Fruit fly (Drosophila melanogaster) Kc167 (cell line): ENCODE results near the gene CG13907.

Experiments
- Myc ChIP-seq: fragments of >200 bp; optimal IDR thresholded peaks from 2 replicates; lab custom pipeline; 2017; ENCODE audit warnings: missing external identifiers
- Sin3A ChIP-seq: fragments of >200 bp; optimal IDR thresholded peaks from 2 replicates; lab custom pipeline; 2018; ENCODE audit warnings: missing external identifiers
- h ChIP-seq: fragments of >200 bp; optimal IDR thresholded peaks from 3 replicates; lab custom pipeline; 2018; ENCODE audit warnings: missing external identifiers
- insv ChIP-seq: fragments of >200 bp; optimal IDR thresholded peaks from 3 replicates; lab custom pipeline; 2018; ENCODE audit warnings: missing external identifiers
- psq ChIP-seq: fragments of >200 bp; optimal IDR thresholded peaks from 2 replicates; lab custom pipeline; 2017; ENCODE audit warnings: missing external identifiers
- ttk ChIP-seq: sonication (Bioruptor generic); optimal IDR thresholded peaks from 2 replicates; lab custom pipeline; 2017; ENCODE audit warnings: missing external identifiers

The CG13907 gene

DNA sequence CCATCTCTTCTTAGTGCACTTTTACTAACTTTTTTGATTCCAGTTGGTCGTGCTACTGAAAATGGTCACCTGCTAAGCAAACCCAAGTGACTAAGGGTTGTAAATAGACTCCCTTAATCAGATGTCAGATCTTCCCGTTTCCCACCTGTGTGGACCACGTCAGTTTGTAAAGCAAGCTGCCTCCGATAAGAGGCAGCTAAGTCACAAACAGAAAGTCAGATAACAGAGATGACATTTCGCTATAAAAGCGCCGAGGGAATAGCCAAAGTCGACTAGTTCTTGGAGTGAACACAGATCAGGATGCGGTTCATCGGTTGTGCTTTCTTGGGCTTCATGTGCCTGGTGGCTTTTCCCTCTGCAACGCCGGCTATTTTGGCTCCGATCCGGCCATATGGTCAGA lies 20.8 kb upstream of the CG13907 start, which contains the start of gene mat:
Gene mat (plus strand): TSS at position 301 of the 400 bp plus-strand sequence.
- TF ChIP-seq ttk (lab: Kevin White, UChicago) (no peak), insv (lab: Kevin White, UChicago) (no peak), h (lab: Kevin White, UChicago) (no peak), Sin3A (lab: Kevin White, UChicago) (no peak), Myc (lab: Kevin White, UChicago) (no peak), psq (no peak)

DNA sequence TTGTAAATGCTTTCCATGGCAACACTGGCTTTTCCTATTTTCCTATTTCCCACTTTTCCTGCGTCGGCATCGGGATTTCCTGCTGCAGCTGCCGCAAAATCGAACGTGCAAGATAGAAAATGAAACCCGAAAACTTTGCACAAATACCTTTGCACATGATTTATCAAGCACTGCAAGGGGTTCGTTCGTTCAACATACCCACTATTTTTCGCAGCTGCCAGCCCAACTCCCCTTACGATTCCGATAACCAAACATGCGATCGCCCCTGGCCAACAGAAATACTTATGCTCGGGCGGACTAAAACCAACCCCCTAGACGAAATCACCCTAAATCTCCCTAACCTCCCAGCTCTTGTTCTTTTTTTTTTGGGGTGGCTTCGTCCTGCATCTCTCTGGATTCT lies 19.6 kb upstream of the CG13907 start:
- TF ChIP-seq Sin3A (lab: Kevin White, UChicago): no peak
- no peak for TF ChIP-seq h (lab: Kevin White, UChicago)
- TF ChIP-seq Myc (lab: Kevin White, UChicago): no peak
- no peak for TF ChIP-seq insv (lab: Kevin White, UChicago)
- TF ChIP-seq ttk (lab: Kevin White, UChicago): no peak
- no peak for TF ChIP-seq psq

DNA sequence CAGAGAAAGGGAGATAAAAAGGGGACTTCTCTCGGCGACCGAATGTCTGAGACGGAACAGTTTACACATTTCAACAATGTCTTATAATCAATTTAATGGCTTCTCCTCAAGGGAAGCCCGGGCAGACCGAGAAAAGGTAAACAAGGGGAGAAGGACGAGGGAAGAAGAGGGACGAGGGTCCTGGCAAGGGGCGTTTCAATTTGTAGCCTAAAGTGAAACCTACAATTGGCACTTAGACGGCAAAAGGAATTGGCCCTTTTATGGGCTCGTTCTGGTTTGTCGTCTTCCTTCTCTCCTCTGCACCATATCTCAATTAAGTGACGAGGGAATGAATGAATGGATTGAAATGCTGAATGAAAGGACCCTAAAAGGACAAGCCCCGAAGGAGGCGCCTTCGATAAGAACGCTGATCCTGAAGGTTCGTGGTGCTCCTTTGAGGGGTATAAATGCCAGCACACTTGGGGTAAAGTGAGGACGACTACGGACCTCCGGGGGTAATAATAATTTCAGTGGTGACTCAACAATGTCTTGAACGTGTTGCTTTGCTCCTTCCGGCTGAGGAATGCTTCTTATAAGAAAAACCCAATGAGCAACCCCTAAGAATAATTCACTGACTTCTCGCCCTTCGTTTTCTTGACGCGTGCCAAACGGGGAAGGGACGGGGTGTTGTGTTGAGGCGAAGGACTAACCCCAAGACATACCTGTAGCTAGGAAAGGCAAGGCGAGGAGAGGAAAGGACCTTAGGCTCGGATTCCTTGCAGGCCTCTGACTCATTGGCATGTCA lies 18.8 kb upstream of the CG13907 start:
- TF ChIP-seq Myc (lab: Kevin White, UChicago): no peak
- no peak for TF ChIP-seq Sin3A (lab: Kevin White, UChicago)
- TF ChIP-seq psq: no peak
- TF ChIP-seq ttk (lab: Kevin White, UChicago): no peak
- no peak for TF ChIP-seq h (lab: Kevin White, UChicago)
- TF ChIP-seq insv (lab: Kevin White, UChicago): no peak

DNA sequence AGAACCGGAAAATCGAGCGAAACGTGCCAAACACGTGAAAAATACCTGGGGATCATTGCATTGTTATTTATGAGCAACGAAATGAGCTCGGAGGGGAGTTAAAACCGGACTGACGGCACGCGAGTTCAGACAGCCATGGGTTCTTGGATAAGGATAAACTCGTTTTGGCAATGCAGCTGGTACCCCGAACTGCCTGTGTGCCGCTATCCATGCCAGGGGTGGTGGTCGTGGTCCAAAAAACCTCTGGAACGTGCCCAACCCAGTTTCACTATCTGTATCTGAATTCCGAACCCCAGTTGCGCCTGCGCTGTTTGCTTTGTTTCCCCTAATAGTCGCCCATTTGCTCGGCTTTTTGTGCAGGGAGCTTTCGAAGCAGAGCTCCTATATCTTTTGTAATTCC lies 17.5 kb upstream of the CG13907 start:
- TF ChIP-seq Myc (lab: Kevin White, UChicago) (no peak), Sin3A (lab: Kevin White, UChicago) (no peak)

DNA sequence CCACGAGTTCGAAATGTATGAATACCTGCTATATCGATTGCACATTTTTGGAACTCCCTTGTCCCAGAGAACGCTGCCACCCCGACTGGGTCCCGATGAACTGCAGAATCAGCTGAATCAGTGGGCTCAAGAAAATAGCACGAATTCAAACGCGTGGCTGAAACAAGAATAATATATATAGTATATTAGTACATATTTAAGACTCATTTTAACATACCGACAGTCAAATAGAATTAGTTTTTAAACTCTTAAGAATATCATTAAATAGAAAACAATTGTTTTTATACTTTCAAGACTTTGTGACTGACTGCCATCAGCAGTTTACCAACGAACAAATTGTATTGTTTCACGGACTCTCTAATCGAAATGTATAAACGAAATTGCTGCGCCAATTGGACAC lies 15.3 kb upstream of the CG13907 start, which contains the start of gene CG34057:
Gene CG34057 (plus strand): TSS at position 301 of the 400 bp plus-strand sequence.
- TF ChIP-seq h (lab: Kevin White, UChicago) (no peak), psq (no peak), Sin3A (lab: Kevin White, UChicago) (no peak), insv (lab: Kevin White, UChicago) (no peak), Myc (lab: Kevin White, UChicago) (no peak), ttk (lab: Kevin White, UChicago) (no peak)

DNA sequence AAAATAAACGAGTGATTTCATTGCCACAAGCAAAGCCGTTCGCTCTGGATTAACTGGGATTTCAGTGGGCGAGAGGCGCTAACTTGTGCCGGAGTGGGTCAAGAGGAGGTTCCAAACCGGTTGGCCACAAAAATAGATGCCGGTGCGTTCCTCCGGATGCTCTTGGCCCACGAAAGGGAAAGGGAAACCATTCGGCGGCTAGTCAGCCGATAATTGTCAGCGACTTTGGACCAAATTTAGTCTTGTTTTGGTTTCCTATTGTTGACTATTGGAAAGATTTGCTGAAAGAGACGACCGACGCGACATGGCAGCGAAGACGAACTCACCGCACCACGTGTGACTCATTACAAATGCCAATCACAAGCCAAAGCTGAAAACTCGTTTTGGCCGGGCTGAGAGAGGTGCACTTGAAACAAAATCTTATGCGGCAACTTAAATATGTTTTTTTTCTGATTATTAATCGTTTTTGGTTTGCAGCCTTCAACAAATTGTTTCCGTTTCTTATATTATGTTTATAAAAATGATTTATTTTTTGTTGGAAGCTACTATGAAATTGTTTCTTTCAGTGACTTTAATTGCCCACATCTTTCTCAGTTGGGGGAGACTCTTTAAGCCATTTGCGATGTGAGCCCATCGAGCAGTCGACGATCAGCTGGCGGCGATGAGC lies 13.6 kb upstream of the CG13907 start, which contains the start of gene CG34056:
Gene CG34056 (plus strand): TSS at position 638 of the 667 bp plus-strand sequence.
- TF ChIP-seq insv (lab: Kevin White, UChicago) (no peak), Myc (lab: Kevin White, UChicago) (no peak), h (lab: Kevin White, UChicago) (no peak)

DNA sequence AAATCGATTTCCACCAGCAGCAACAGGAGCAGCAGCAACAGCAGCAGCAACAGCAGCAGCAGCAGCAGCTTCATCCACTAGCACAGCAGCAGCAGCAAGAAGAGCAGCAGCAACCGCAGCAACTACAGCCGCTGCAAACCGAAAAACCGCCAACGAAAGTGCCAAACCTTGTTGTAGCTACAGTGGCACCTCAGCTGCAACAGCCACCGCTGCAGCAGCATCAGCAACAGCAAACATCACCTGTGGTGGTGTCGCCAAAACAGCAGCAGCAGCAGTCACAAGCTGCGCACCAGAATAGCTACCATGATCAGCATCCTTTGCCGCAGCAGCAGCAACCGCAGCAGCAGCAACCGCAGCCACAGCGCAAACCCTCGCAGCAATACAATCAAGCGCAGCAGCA lies 6.6 kb upstream of the CG13907 start:
- TF ChIP-seq h (lab: Kevin White, UChicago) (no peak), ttk (lab: Kevin White, UChicago) (no peak), psq (no peak), Sin3A (lab: Kevin White, UChicago) (no peak), Myc (lab: Kevin White, UChicago) (no peak)

DNA sequence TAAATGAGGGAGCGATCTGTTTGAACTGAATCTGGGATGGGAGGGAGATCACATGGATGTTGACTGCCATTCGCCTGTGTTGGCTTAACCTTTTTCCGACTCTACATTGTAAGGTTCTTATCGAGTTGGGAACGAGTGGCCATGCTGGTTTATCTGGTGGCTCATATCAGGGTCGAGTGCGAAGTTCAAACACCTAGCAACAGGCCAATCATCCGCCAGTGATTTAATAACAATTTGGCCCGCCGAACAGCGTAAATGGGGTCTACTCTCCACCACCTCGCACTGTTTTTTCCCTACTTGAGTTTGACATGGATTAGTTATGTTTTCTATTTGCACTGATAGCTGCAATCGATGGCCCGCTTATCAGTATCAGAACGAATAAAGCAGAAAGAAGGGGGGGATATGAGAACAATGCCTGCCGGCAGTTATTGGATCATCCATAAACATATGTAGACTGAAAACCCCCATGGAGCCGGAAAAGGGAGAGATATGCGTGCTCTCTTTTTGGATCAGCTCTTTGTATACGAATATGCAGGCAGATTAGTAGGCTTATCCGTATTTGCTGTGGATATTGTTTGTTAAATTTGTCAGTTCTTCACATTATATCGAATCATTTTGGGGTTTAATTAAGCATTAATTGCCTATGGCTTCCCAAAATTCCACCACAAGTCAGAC lies 5.7 kb upstream of the CG13907 start:
- TF ChIP-seq ttk (lab: Kevin White, UChicago): no peak
- TF ChIP-seq h (lab: Kevin White, UChicago): no peak
- TF ChIP-seq psq: no peak
- TF ChIP-seq insv (lab: Kevin White, UChicago): no peak
- TF ChIP-seq Myc (lab: Kevin White, UChicago): no peak
- no peak for TF ChIP-seq Sin3A (lab: Kevin White, UChicago)

DNA sequence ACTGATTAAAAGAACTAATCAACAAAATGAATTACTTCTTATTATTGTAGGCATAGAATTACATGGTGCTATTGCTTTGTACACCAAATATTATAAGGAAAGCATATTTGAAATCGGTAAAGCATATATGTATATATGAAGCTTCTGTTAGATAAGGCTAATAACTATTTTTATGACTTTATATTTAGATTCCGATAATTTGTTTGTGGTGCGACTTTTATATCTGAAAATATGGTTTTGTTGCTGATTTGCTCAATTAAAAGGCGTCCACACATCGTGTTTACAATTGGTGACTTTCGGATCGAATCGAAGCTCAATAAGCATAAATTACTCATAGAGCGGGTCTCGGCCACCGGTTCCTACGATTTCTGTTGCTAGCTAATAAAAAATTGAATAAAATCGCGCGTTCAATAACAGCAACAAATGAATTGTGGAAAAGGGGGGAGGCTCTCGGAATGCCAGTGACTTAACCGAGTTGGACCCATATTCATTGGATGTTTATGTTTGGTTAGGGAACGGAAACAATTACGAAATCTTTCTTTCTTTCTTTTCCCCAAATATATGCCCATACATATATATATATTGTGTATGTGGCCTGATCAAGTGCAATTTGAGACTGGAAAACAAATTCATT lies 3.9 kb upstream of the CG13907 start:
- no peak for TF ChIP-seq Sin3A (lab: Kevin White, UChicago)
- no peak for TF ChIP-seq psq
- no peak for TF ChIP-seq Myc (lab: Kevin White, UChicago)
- TF ChIP-seq insv (lab: Kevin White, UChicago): no peak
- TF ChIP-seq ttk (lab: Kevin White, UChicago): no peak
- TF ChIP-seq h (lab: Kevin White, UChicago): no peak

DNA sequence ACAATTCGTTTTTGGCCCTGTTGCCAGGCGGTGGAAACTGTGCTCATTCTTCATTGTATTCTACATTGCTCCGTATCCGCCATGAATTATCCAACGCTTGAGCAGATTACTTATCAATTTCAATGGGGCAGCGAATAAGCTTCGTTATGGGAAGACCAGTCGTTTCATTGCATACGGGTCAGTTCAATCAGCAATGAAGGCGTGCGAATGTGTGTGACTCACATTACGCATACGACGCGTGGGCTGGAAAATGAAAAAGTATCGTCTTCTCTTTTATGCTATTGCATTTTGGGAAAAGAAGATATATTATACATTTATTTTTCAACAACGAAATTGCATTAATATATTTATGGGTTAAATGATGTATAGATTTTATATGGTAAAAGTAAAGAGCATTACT lies 3.2 kb upstream of the CG13907 start:
- TF ChIP-seq insv (lab: Kevin White, UChicago) (no peak), psq (no peak), ttk (lab: Kevin White, UChicago) (no peak)

DNA sequence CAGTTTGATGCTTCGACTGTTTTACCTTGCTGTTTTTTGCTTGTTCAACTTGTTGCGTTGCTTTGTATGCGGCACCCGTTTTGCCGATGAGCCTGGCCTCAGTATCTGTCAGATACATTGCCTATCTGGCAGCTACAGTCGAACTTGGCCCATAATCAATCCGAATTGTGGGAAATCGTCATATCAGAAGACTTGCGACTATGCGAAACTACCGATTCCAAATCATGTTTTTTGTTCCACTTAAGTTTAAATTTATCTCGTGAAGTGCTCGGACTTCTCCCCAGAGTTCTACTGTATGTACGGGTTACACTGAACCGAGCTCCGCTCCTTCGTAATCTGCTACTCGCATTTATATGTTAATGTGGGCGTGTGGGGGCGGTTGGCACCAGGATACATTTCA lies 2.4 kb upstream of the CG13907 start:
- TF ChIP-seq ttk (lab: Kevin White, UChicago) (no peak), insv (lab: Kevin White, UChicago) (no peak), psq (no peak), h (lab: Kevin White, UChicago) (no peak), Sin3A (lab: Kevin White, UChicago) (no peak)
